Fruit fly (Drosophila melanogaster) whole organism, prepupa: ENCODE measurements around the gene CG14770.

Source experiments
- CG11294 ChIP-seq: fragments of 200-800 bp; sonication (Bioruptor generic); IDR thresholded peaks from 2 replicates; pipeline ENCODE4 v1.3.6; 2022; ENCODE audit warnings: missing biosample characterization, missing genetic modification characterization
- CG16779 ChIP-seq: fragments of 200-800 bp; sonication (Bioruptor generic); optimal IDR thresholded peaks from 3 replicates; lab custom pipeline; 2017; ENCODE audit warnings: missing biosample characterization, mild to moderate bottlenecking, missing genetic modification characterization
- CG32006 ChIP-seq: fragments of 200-800 bp; sonication (Bioruptor generic); optimal IDR thresholded peaks from 3 replicates; lab custom pipeline; 2017; ENCODE audit warnings: missing biosample characterization, mild to moderate bottlenecking, missing genetic modification characterization
- Lpt ChIP-seq: fragments of 200-800 bp; sonication (Bioruptor generic); optimal IDR thresholded peaks from 3 replicates; lab custom pipeline; 2016; ENCODE audit warnings: missing biosample characterization, missing genetic modification characterization
- Sox15 ChIP-seq: fragments of 200-800 bp; sonication (Bioruptor generic); optimal IDR thresholded peaks from 3 replicates; lab custom pipeline; 2016; ENCODE audit warnings: missing biosample characterization, missing genetic modification characterization
- cyc ChIP-seq: fragments of 200-800 bp; sonication (Bioruptor generic); optimal IDR thresholded peaks from 3 replicates; lab custom pipeline; 2016; ENCODE audit warnings: missing biosample characterization, missing genetic modification characterization
- eg ChIP-seq: fragments of 200-800 bp; sonication (Bioruptor generic); IDR thresholded peaks from 3 replicates; pipeline ENCODE4 v1.3.6; 2022; ENCODE audit warnings: missing biosample characterization, missing genetic modification characterization
- salr ChIP-seq, 2 experiments: fragments of 200-800 bp; sonication (Bioruptor generic); optimal IDR thresholded peaks; 3 replicates each; lab custom pipeline; 2016 to 2018; ENCODE audit warnings: missing biosample characterization in 2 of 2, missing genetic modification characterization in 2 of 2, mild to moderate bottlenecking in 1 of 2

dm6 chrX:1372667-1373066 is 3.6 kb downstream of the CG14770 start:
- TF ChIP-seq Lpt (GFP tag; lab: Kevin White, UChicago) (no peak), CG16779 (tag; lab: Kevin White, UChicago) (no peak), CG32006 (GFP tag; lab: Kevin White, UChicago) (no peak), Sox15 (GFP tag; lab: Kevin White, UChicago) (no peak), cyc (GFP tag; lab: Kevin White, UChicago) (no peak), salr (GFP tag; optimal IDR thresholded peaks at IDR 0.05; lab: Kevin White, UChicago) (no peak), CG11294 (no peak), eg (no peak)
